Worm (Caenorhabditis elegans): Measurements from ENCODE around the gene Y110A2AL.6.

Y110A2AL.6 gene

ce11 chrII:2804949-2805348 is 36.5 kb downstream of the Y110A2AL.6 start (continued):
- TF ChIP-seq pqm-1 (tag; optimal IDR thresholded peaks at IDR 0.05): no peak
- no peak for TF ChIP-seq T20F7.1 (GFP tag; optimal IDR thresholded peaks at IDR 0.05)
- TF ChIP-seq madf-5 (GFP tag; IDR thresholded peaks at IDR 0.05): no peak
- TF ChIP-seq ceh-62 (tag; optimal IDR thresholded peaks at IDR 0.05): no peak
- no peak for TF ChIP-seq egl-27 (tag; optimal IDR thresholded peaks at IDR 0.05)
- TF ChIP-seq nhr-41 (GFP tag; IDR thresholded peaks at IDR 0.05): no peak
- no peak for TF ChIP-seq saeg-2 (GFP tag; IDR thresholded peaks at IDR 0.05)
- TF ChIP-seq ZK337.2 (GFP tag; IDR thresholded peaks at IDR 0.05): no peak
- peak; percentile 32 for TF ChIP-seq nhr-28 (tag; optimal IDR thresholded peaks at IDR 0.05)
- peak; percentile 26; the same call in 1 of the 2 replicates for TF ChIP-seq set-16 (GFP tag; IDR thresholded peaks at IDR 0.05)
- no peak for TF ChIP-seq ceh-28 (tag; optimal IDR thresholded peaks at IDR 0.05)
- TF ChIP-seq nhr-25 (tag; optimal IDR thresholded peaks at IDR 0.05; ENCODE audit: borderline replicate concordance, insufficient read depth): no peak
- no peak for TF ChIP-seq ZK546.5 (tag; optimal IDR thresholded peaks at IDR 0.05)
- TF ChIP-seq lir-3 (tag; optimal IDR thresholded peaks at IDR 0.05): no peak
- no peak for TF ChIP-seq duxl-1 (tag; optimal IDR thresholded peaks at IDR 0.05; ENCODE audit: poor library complexity)
- TF ChIP-seq php-3 (GFP tag; IDR thresholded peaks at IDR 0.05): 0 out of 2 replicates have a peak, but pooled peaks have one; percentile 15
- peak; percentile 85 for TF ChIP-seq dmd-6 (GFP tag; IDR thresholded peaks at IDR 0.05)
- no peak for TF ChIP-seq nhr-111 (GFP tag; optimal IDR thresholded peaks at IDR 0.05)
- TF ChIP-seq hlh-11 (tag; optimal IDR thresholded peaks at IDR 0.05): peak; percentile 37
- no peak for TF ChIP-seq gei-8 (GFP tag; optimal IDR thresholded peaks at IDR 0.05)
- no peak for TF ChIP-seq daf-19 (GFP tag; conservative IDR thresholded peaks at IDR 0.05)
- no peak for TF ChIP-seq ceh-32 (tag; optimal IDR thresholded peaks at IDR 0.05; ENCODE audit: poor library complexity)
- TF ChIP-seq aha-1 (tag): no peak
- no peak for TF ChIP-seq F49E8.2 (tag; optimal IDR thresholded peaks at IDR 0.05; ENCODE audit: borderline replicate concordance)
- no peak for TF ChIP-seq snpc-4 (tag; optimal IDR thresholded peaks at IDR 0.05)
- TF ChIP-seq F26F4.8 (GFP tag; conservative IDR thresholded peaks at IDR 0.05): no peak
- no peak for TF ChIP-seq cey-2 (tag; optimal IDR thresholded peaks at IDR 0.05; ENCODE audit: borderline replicate concordance, insufficient read depth)
- no peak for TF ChIP-seq madf-9 (GFP tag; conservative IDR thresholded peaks at IDR 0.05)

ce11 chrII:2804245-2804644 is 37.2 kb downstream of the Y110A2AL.6 start:
- TF ChIP-seq ztf-11 (tag; optimal IDR thresholded peaks at IDR 0.05) (no peak), lin-39 (tag; optimal IDR thresholded peaks at IDR 0.05) (no peak), ceh-62 (tag; optimal IDR thresholded peaks at IDR 0.05) (no peak), ZK337.2 (GFP tag; IDR thresholded peaks at IDR 0.05) (no peak), mxl-2 (GFP tag; conservative IDR thresholded peaks at IDR 0.05) (no peak), nhr-6 (tag; optimal IDR thresholded peaks at IDR 0.05) (peak; percentile 19), snpc-1.2 (GFP tag; IDR thresholded peaks at IDR 0.05) (no peak), Y5F2A.4 (GFP tag; optimal IDR thresholded peaks at IDR 0.05) (no peak), attf-4 (tag; optimal IDR thresholded peaks at IDR 0.05) (no peak), zag-1 (tag; optimal IDR thresholded peaks at IDR 0.05) (no peak), spr-1 (tag; optimal IDR thresholded peaks at IDR 0.05) (no peak), rbr-2 (tag; optimal IDR thresholded peaks at IDR 0.05) (no peak), dmd-6 (GFP tag; IDR thresholded peaks at IDR 0.05) (peak; percentile 48), mdl-1 (tag; optimal IDR thresholded peaks at IDR 0.05) (peak in 1 of 2 experiments; percentile 65), T20F7.1 (GFP tag; optimal IDR thresholded peaks at IDR 0.05) (no peak), nhr-25 (tag; optimal IDR thresholded peaks at IDR 0.05; ENCODE audit: borderline replicate concordance, insufficient read depth) (no peak), ama-1 (optimal IDR thresholded peaks at IDR 0.05) (no peak), daf-16 (GFP tag; optimal IDR thresholded peaks at IDR 0.05) (no peak), daf-16 (tag; optimal IDR thresholded peaks at IDR 0.05) (no peak), Y105C5A.15 (GFP tag; IDR thresholded peaks at IDR 0.05) (no peak), ctbp-1 (GFP tag; IDR thresholded peaks at IDR 0.05) (no peak), egl-27 (tag; optimal IDR thresholded peaks at IDR 0.05) (no peak), egl-43 (GFP tag; IDR thresholded peaks at IDR 0.05) (no peak), ceh-82 (tag; optimal IDR thresholded peaks at IDR 0.05) (no peak), nhr-41 (GFP tag; IDR thresholded peaks at IDR 0.05) (no peak), dpl-1 (GFP tag; optimal IDR thresholded peaks at IDR 0.05) (no peak), D1046.2 (GFP tag; IDR thresholded peaks at IDR 0.05) (no peak), fos-1 (tag; optimal IDR thresholded peaks at IDR 0.05) (no peak), nhr-76 (tag; optimal IDR thresholded peaks at IDR 0.05) (no peak), lin-15B (tag; optimal IDR thresholded peaks at IDR 0.05) (no peak), nhr-11 (tag; optimal IDR thresholded peaks at IDR 0.05) (no peak)
